Worm (Caenorhabditis elegans) whole organism, L2 larva: Measurements from ENCODE around the gene cec-3.

Experiments
- C34F6.9 ChIP-seq: fragments of 150-350 bp; optimal IDR thresholded peaks from 2 replicates; lab custom pipeline; 2014; ENCODE audit warnings: missing biosample characterization, missing genetic modification characterization
- aly-2 ChIP-seq: fragments of 150-350 bp; optimal IDR thresholded peaks from 2 replicates; lab custom pipeline; 2014; ENCODE audit warnings: missing biosample characterization, missing genetic modification characterization
- blmp-1 ChIP-seq: sonication (generic microtip); optimal IDR thresholded peaks from 2 replicates; lab custom pipeline; 2017; ENCODE audit warnings: missing genetic modification characterization, mild to moderate bottlenecking, missing compliant biosample characterization, antibody characterized with exemption, moderate library complexity; ENCODE audit not compliant: insufficient read depth
- egl-27 ChIP-seq: sonication (generic microtip); optimal IDR thresholded peaks from 3 replicates; lab custom pipeline; 2017; ENCODE audit warnings: missing biosample characterization, missing genetic modification reagents, missing genetic modification characterization
- elt-1 ChIP-seq: fragments of 150-350 bp; optimal IDR thresholded peaks from 2 replicates; lab custom pipeline; 2014; ENCODE audit warnings: missing biosample characterization, missing genetic modification characterization
- elt-3 ChIP-seq: sonication (generic microtip); optimal IDR thresholded peaks from 2 replicates; lab custom pipeline; 2017; ENCODE audit warnings: missing biosample characterization, missing genetic modification characterization
- mdl-1 ChIP-seq, 2 experiments: fragments of 150-350 bp in 1 of 2; sonication (generic microtip) in 1 of 2; optimal IDR thresholded peaks; 2 replicates each; lab custom pipeline; 2017; ENCODE audit warnings: missing biosample characterization in 2 of 2, missing genetic modification characterization in 2 of 2
- nhr-129 ChIP-seq: fragments of 150-350 bp; optimal IDR thresholded peaks from 2 replicates; lab custom pipeline; 2014; ENCODE audit warnings: missing biosample characterization, missing genetic modification characterization
- nhr-77 ChIP-seq: fragments of 150-350 bp; optimal IDR thresholded peaks from 2 replicates; lab custom pipeline; 2014; ENCODE audit warnings: missing biosample characterization, missing genetic modification characterization
- sma-3 ChIP-seq: sonication (generic microtip); optimal IDR thresholded peaks from 2 replicates; lab custom pipeline; 2016; ENCODE audit warnings: missing genetic modification reagents, missing genetic modification characterization, missing compliant biosample characterization
- unc-62 ChIP-seq: fragments of 150-350 bp; optimal IDR thresholded peaks from 2 replicates; lab custom pipeline; 2014; ENCODE audit warnings: missing biosample characterization, missing genetic modification reagents, missing genetic modification characterization

DNA sequence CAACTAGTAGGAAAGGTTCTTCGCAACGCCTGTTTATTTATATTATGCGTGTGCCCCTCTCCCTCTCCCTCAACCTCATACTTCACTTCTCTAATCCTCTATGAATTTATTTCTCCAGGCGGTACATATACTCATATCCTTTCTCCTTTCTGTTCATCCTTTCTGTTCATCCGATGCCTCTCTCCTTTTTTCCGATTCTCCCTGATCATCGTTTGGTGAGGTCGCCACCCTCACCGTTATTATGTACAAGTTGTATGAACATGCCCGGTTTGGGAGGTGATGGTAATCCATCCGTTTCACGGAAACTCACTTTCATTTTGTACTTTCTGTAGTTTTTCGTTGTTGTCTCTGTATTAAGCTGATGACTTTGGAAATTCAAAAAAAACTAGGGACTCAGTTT is 17.7 kb downstream of the cec-3 start:
- TF ChIP-seq nhr-129 (tag; lab: Kevin White, UChicago) (peak; percentile 27), C34F6.9 (peak; percentile 6), mdl-1 (tag; optimal IDR thresholded peaks at IDR 0.05; lab: Kevin White, UChicago) (no peak), nhr-77 (no peak), elt-3 (tag; lab: Kevin White, UChicago) (no peak), unc-62 (GFP tag; lab: Kevin White, UChicago) (no peak), sma-3 (no peak), egl-27 (tag; lab: Kevin White, UChicago) (no peak), elt-1 (no peak), blmp-1 (tag; lab: Kevin White, UChicago) (no peak), aly-2 (tag; lab: Kevin White, UChicago) (no peak)
